Fruit fly (Drosophila melanogaster) whole organism: ENCODE measurements around the gene CG34002.

Experiments
- CG8478 ChIP-seq: fragments of >200 bp; optimal IDR thresholded peaks from 2 replicates; lab custom pipeline; 2018; ENCODE audit warnings: inconsistent platforms
- Dll ChIP-seq: fragments of >200 bp; optimal IDR thresholded peaks from 2 replicates; lab custom pipeline; 2017
- EcR ChIP-seq, 2 experiments: fragments of >200 bp; optimal IDR thresholded peaks; 2 replicates each; lab custom pipeline; 2017; ENCODE audit warnings: missing biosample characterization in 2 of 2, missing genetic modification characterization in 2 of 2, missing genetic modification reagents in 2 of 2
- pan ChIP-seq: fragments of >200 bp; optimal IDR thresholded peaks from 2 replicates; lab custom pipeline; 2017
- psq ChIP-seq: fragments of >200 bp; optimal IDR thresholded peaks from 2 replicates; lab custom pipeline; 2017
- usp ChIP-seq: fragments of >200 bp; optimal IDR thresholded peaks from 2 replicates; lab custom pipeline; 2017; ENCODE audit warnings: missing biosample characterization, missing genetic modification characterization, mixed read lengths

Gene CG34002

dm6 chr3L:17849517-17849916 lies 8.8 kb upstream of the CG34002 start, which contains the start of gene TrpRS-m:
TrpRS-m (plus strand) TSS chr3L:17849727.
- TF ChIP-seq EcR (GFP tag; optimal IDR thresholded peaks at IDR 0.05; lab: Kevin White, UChicago) (no peak), CG8478 (no peak), usp (GFP tag; lab: Kevin White, UChicago) (no peak), Dll (lab: Kevin White, UChicago) (no peak), pan (lab: Kevin White, UChicago) (no peak), psq (lab: Kevin White, UChicago) (no peak)

- TF ChIP-seq Dll (lab: Kevin White, UChicago) (no peak), pan (lab: Kevin White, UChicago) (no peak), usp (GFP tag; lab: Kevin White, UChicago) (no peak), EcR (GFP tag; optimal IDR thresholded peaks at IDR 0.05; lab: Kevin White, UChicago) (no peak), psq (lab: Kevin White, UChicago) (no peak)
Measured at dm6 chr3L:17856655-17857479, 1.4 kb upstream of the CG34002 start, which contains the start of gene CG5535. CG5535 (minus strand) TSS chr3L:17856794.

- TF ChIP-seq CG8478 (no peak), usp (GFP tag; lab: Kevin White, UChicago) (no peak), pan (lab: Kevin White, UChicago) (no peak), Dll (lab: Kevin White, UChicago) (no peak), psq (lab: Kevin White, UChicago) (no peak), EcR (GFP tag; optimal IDR thresholded peaks at IDR 0.05; lab: Kevin White, UChicago) (no peak)
Measured at dm6 chr3L:17878781-17879360, 20.6 kb downstream of the CG34002 start, which contains the start of gene CG7408. CG7408 (plus strand) TSS chr3L:17879096.

dm6 chr3L:17884276-17884675 lies 26.0 kb downstream of the CG34002 start, which contains the start of gene CG5506:
CG5506 (minus strand) TSS chr3L:17884376.
- TF ChIP-seq usp (GFP tag; lab: Kevin White, UChicago): no peak
- TF ChIP-seq EcR (GFP tag; optimal IDR thresholded peaks at IDR 0.05; lab: Kevin White, UChicago): no peak
- TF ChIP-seq pan (lab: Kevin White, UChicago): no peak

dm6 chr3L:17886545-17886944 lies 28.3 kb downstream of the CG34002 start, which contains the start of gene CG16775:
CG16775 (minus strand) TSS chr3L:17886645.
- no peak for TF ChIP-seq usp (GFP tag; lab: Kevin White, UChicago)
- TF ChIP-seq CG8478: no peak
- no peak for TF ChIP-seq pan (lab: Kevin White, UChicago)
- TF ChIP-seq psq (lab: Kevin White, UChicago): no peak
- TF ChIP-seq Dll (lab: Kevin White, UChicago): no peak
- TF ChIP-seq EcR (GFP tag; optimal IDR thresholded peaks at IDR 0.05; lab: Kevin White, UChicago): no peak

dm6 chr3L:17887393-17887792 lies 29.1 kb downstream of the CG34002 start, which contains the start of gene CG7402:
CG7402 (plus strand) TSS chr3L:17887705.
- TF ChIP-seq CG8478 (no peak), psq (lab: Kevin White, UChicago) (no peak), EcR (GFP tag; optimal IDR thresholded peaks at IDR 0.05; lab: Kevin White, UChicago) (no peak), pan (lab: Kevin White, UChicago) (no peak), Dll (lab: Kevin White, UChicago) (no peak), usp (GFP tag; lab: Kevin White, UChicago) (no peak)

dm6 chr3L:17893660-17894059 lies 35.4 kb downstream of the CG34002 start:
- no peak for TF ChIP-seq EcR (GFP tag; optimal IDR thresholded peaks at IDR 0.05; lab: Kevin White, UChicago)
- TF ChIP-seq pan (lab: Kevin White, UChicago): no peak
- TF ChIP-seq usp (GFP tag; lab: Kevin White, UChicago): no peak
- no peak for TF ChIP-seq Dll (lab: Kevin White, UChicago)
- TF ChIP-seq psq (lab: Kevin White, UChicago): no peak
- TF ChIP-seq CG8478: no peak

dm6 chr3L:17895815-17896275 lies 37.6 kb downstream of the CG34002 start, which contains the start of gene Tsp74F:
Tsp74F (minus strand) TSS chr3L:17895862.
- TF ChIP-seq usp (GFP tag; lab: Kevin White, UChicago) (no peak), Dll (lab: Kevin White, UChicago) (no peak), CG8478 (no peak), EcR (GFP tag; optimal IDR thresholded peaks at IDR 0.05; lab: Kevin White, UChicago) (no peak), pan (lab: Kevin White, UChicago) (no peak), psq (lab: Kevin White, UChicago) (no peak)

dm6 chr3L:17898606-17899005 lies 40.3 kb downstream of the CG34002 start:
- TF ChIP-seq pan (lab: Kevin White, UChicago) (no peak), EcR (GFP tag; optimal IDR thresholded peaks at IDR 0.05; lab: Kevin White, UChicago) (no peak), CG8478 (no peak)

dm6 chr3L:17902186-17902585 lies 43.9 kb downstream of the CG34002 start:
- no peak for TF ChIP-seq usp (GFP tag; lab: Kevin White, UChicago)
- no peak for TF ChIP-seq EcR (GFP tag; optimal IDR thresholded peaks at IDR 0.05; lab: Kevin White, UChicago)
- no peak for TF ChIP-seq psq (lab: Kevin White, UChicago)
- TF ChIP-seq CG8478: no peak
- TF ChIP-seq Dll (lab: Kevin White, UChicago): no peak
- no peak for TF ChIP-seq pan (lab: Kevin White, UChicago)

- TF ChIP-seq usp (GFP tag; lab: Kevin White, UChicago) (no peak), CG8478 (no peak), Dll (lab: Kevin White, UChicago) (no peak), psq (lab: Kevin White, UChicago) (no peak), pan (lab: Kevin White, UChicago) (no peak), EcR (GFP tag; optimal IDR thresholded peaks at IDR 0.05; lab: Kevin White, UChicago) (no peak)
Measured at dm6 chr3L:17902621-17903020, 44.3 kb downstream of the CG34002 start.
